Fruit fly (Drosophila melanogaster): ENCODE measurements around the gene CG42809.
A peak's percentile ranks its signal among the peaks of the same experiment; 100 is the strongest.

Gene CG42809

dm6 chr2L:13497915-13498314, 40.6 kb downstream of the CG42809 start:
- TF ChIP-seq sv (GFP tag; optimal IDR thresholded peaks at IDR 0.05) = no peak
- TF ChIP-seq Abd-B (GFP tag; optimal IDR thresholded peaks at IDR 0.05) = no peak
- no peak for TF ChIP-seq brk (GFP tag; optimal IDR thresholded peaks at IDR 0.05)
- no peak for TF ChIP-seq CG9705 (GFP tag; optimal IDR thresholded peaks at IDR 0.05)
- TF ChIP-seq Dfd (GFP tag; optimal IDR thresholded peaks at IDR 0.05) = peak; percentile 92
- no peak for TF ChIP-seq Dif (GFP tag; optimal IDR thresholded peaks at IDR 0.05; ENCODE audit: partially characterized antibody)
- TF ChIP-seq N (GFP tag; optimal IDR thresholded peaks at IDR 0.05) = no peak

DNA sequence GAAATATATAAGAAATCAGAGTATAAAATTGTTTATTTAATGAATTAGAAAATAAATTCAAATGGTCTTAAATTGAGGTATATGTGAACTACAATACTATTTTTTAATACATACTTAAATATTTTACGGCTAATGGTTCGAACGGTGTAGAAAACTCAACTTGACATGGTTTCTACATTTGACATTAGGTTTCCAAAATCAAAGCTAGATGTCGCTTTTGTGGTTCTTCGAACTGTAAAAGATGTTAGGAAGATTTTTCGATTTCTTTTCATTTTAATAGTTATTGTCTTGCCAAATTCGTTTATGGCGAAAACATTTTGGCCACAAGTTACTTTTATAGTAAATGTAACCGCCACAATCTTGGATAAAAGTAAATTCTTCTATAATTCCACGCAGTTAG, 43.1 kb downstream of the CG42809 start:
- TF ChIP-seq rgr (GFP tag; optimal IDR thresholded peaks at IDR 0.05) (no peak), Sp1 (GFP tag; optimal IDR thresholded peaks at IDR 0.05) (no peak), sage (GFP tag; optimal IDR thresholded peaks at IDR 0.05) (no peak), Rel (GFP tag; optimal IDR thresholded peaks at IDR 0.05) (no peak), Rel (tag; optimal IDR thresholded peaks at IDR 0.05) (no peak), Myc (optimal IDR thresholded peaks at IDR 0.05) (no peak), N (GFP tag; optimal IDR thresholded peaks at IDR 0.05) (no peak), Dfd (GFP tag; optimal IDR thresholded peaks at IDR 0.05) (no peak), HLH106 (tag; optimal IDR thresholded peaks at IDR 0.05) (no peak), GATAd (GFP tag; optimal IDR thresholded peaks at IDR 0.05) (no peak), woc (GFP tag; optimal IDR thresholded peaks at IDR 0.05) (no peak), dsf (GFP tag; optimal IDR thresholded peaks at IDR 0.05; ENCODE audit: borderline replicate concordance) (no peak), Jra (GFP tag; optimal IDR thresholded peaks at IDR 0.05) (no peak), pan (optimal IDR thresholded peaks at IDR 0.05) (no peak), sv (GFP tag; optimal IDR thresholded peaks at IDR 0.05) (no peak), dmrt93B (GFP tag; optimal IDR thresholded peaks at IDR 0.05) (no peak), lola (GFP tag; optimal IDR thresholded peaks at IDR 0.05) (no peak), tai (GFP tag; optimal IDR thresholded peaks at IDR 0.05) (no peak), CG32264 (GFP tag; optimal IDR thresholded peaks at IDR 0.05) (no peak), h (GFP tag; optimal IDR thresholded peaks at IDR 0.05) (no peak), CG9705 (GFP tag; optimal IDR thresholded peaks at IDR 0.05) (no peak)
